Worm (Caenorhabditis elegans): ENCODE measurements around the gene ifd-2.

ce11 chrX:845443-845842 lies 29.7 kb upstream of the ifd-2 start:
- TF ChIP-seq lin-13 (GFP tag; optimal IDR thresholded peaks at IDR 0.05) (no peak), nhr-25 (tag; optimal IDR thresholded peaks at IDR 0.05; ENCODE audit: borderline replicate concordance, insufficient read depth) (no peak), aly-2 (tag; optimal IDR thresholded peaks at IDR 0.05) (no peak), pha-4 (GFP tag; IDR thresholded peaks at IDR 0.05) (no peak), pha-4 (tag; optimal IDR thresholded peaks at IDR 0.05) (no peak), pqm-1 (tag; optimal IDR thresholded peaks at IDR 0.05) (no peak), Y105C5A.15 (GFP tag; IDR thresholded peaks at IDR 0.05) (no peak), aha-1 (tag) (no peak), ama-1 (optimal IDR thresholded peaks at IDR 0.05) (no peak), lim-7 (GFP tag; IDR thresholded peaks at IDR 0.05) (no peak), spr-3 (GFP tag; optimal IDR thresholded peaks at IDR 0.05) (no peak)

Measured in whole organism, L4 larva.